Fruit fly (Drosophila melanogaster) whole organism, wandering third instar larva: ENCODE measurements around the gene CG11760.

Experiments
- Abd-B ChIP-seq: fragments of >200 bp; optimal IDR thresholded peaks from 2 replicates; lab custom pipeline; 2017; ENCODE audit warnings: missing biosample characterization, missing genetic modification characterization
- CG32264 ChIP-seq: fragments of 200-800 bp; sonication (Bioruptor generic); optimal IDR thresholded peaks from 2 replicates; lab custom pipeline; 2016; ENCODE audit warnings: missing biosample characterization, missing genetic modification characterization
- CG9705 ChIP-seq: fragments of 200-800 bp; sonication (Bioruptor generic); optimal IDR thresholded peaks from 2 replicates; lab custom pipeline; 2018; ENCODE audit warnings: missing biosample characterization, mild to moderate bottlenecking, missing genetic modification characterization
- CrebA ChIP-seq: fragments of 200-800 bp; sonication (Bioruptor generic); optimal IDR thresholded peaks from 2 replicates; lab custom pipeline; 2016; ENCODE audit warnings: missing biosample characterization, mild to moderate bottlenecking, missing genetic modification characterization, borderline replicate concordance
- Dfd ChIP-seq: fragments of >200 bp; optimal IDR thresholded peaks from 2 replicates; lab custom pipeline; 2017; ENCODE audit warnings: missing biosample characterization, missing genetic modification characterization
- Dif ChIP-seq: fragments of 200-275, 200-300 bp; sonication (Bioruptor generic); optimal IDR thresholded peaks from 2 replicates; lab custom pipeline; 2018; ENCODE audit warnings: missing biosample characterization, missing genetic modification characterization; ENCODE audit not compliant: partially characterized antibody
- GATAd ChIP-seq: sonication (Bioruptor generic); optimal IDR thresholded peaks from 2 replicates; lab custom pipeline; 2016; ENCODE audit warnings: missing biosample characterization, missing genetic modification characterization
- HLH106 ChIP-seq: fragments of 200-800 bp; optimal IDR thresholded peaks from 3 replicates; lab custom pipeline; 2019; ENCODE audit warnings: missing biosample characterization, mild to moderate bottlenecking, missing genetic modification characterization, moderate library complexity
- Hnf4 ChIP-seq: fragments of 200-800 bp; sonication (Bioruptor generic); optimal IDR thresholded peaks from 2 replicates; lab custom pipeline; 2016; ENCODE audit warnings: missing biosample characterization, mild to moderate bottlenecking, missing genetic modification characterization
- Hr78 ChIP-seq: fragments of >200 bp; optimal IDR thresholded peaks from 2 replicates; lab custom pipeline; 2017; ENCODE audit warnings: missing biosample characterization, missing genetic modification characterization
- Hr83 ChIP-seq: fragments of 200-300 bp; sonication (Bioruptor generic); optimal IDR thresholded peaks from 2 replicates; lab custom pipeline; 2016; ENCODE audit warnings: missing biosample characterization, mild to moderate bottlenecking, missing genetic modification characterization, moderate library complexity; ENCODE audit not compliant: poor library complexity, severe bottlenecking
- Mio ChIP-seq: sonication (Bioruptor generic); optimal IDR thresholded peaks from 2 replicates; lab custom pipeline; 2016; ENCODE audit warnings: missing biosample characterization, missing genetic modification characterization
- Myc ChIP-seq: fragments of >200 bp; optimal IDR thresholded peaks from 2 replicates; lab custom pipeline; 2017
- OdsH ChIP-seq: fragments of 200-800 bp; sonication (Bioruptor generic); optimal IDR thresholded peaks from 2 replicates; lab custom pipeline; 2016; ENCODE audit warnings: missing biosample characterization, mild to moderate bottlenecking, missing genetic modification characterization
- Rel ChIP-seq, 2 experiments: fragments of 200-800 bp; sonication (Bioruptor generic) in 1 of 2; optimal IDR thresholded peaks; 2 replicates in 1 of 2; 3 replicates in 1 of 2; lab custom pipeline; 2016 to 2019; ENCODE audit warnings: mild to moderate bottlenecking in 2 of 2, missing biosample characterization in 2 of 2, missing genetic modification characterization in 2 of 2, moderate library complexity in 1 of 2
- Sp1 ChIP-seq: fragments of 200-800 bp; sonication (Bioruptor generic); optimal IDR thresholded peaks from 3 replicates; lab custom pipeline; 2019; ENCODE audit warnings: missing biosample characterization, mild to moderate bottlenecking, missing genetic modification characterization, moderate library complexity
- Vsx2 ChIP-seq: fragments of 200-300, 225-300 bp; sonication (Bioruptor generic); optimal IDR thresholded peaks from 2 replicates; lab custom pipeline; 2018; ENCODE audit warnings: missing biosample characterization, missing genetic modification characterization; ENCODE audit not compliant: partially characterized antibody
- brk ChIP-seq: fragments of 200-800 bp; sonication (Bioruptor generic); optimal IDR thresholded peaks from 2 replicates; lab custom pipeline; 2016; ENCODE audit warnings: missing biosample characterization, mild to moderate bottlenecking, missing genetic modification characterization
- dl ChIP-seq, 2 experiments: fragments of 175-275, 200-275 bp in 1 of 2; fragments of 200-275 bp in 1 of 2; sonication (Bioruptor generic); optimal IDR thresholded peaks; lab custom pipeline; 2018; ENCODE audit warnings: mild to moderate bottlenecking in 2 of 2, missing biosample characterization in 2 of 2, missing genetic modification characterization in 2 of 2, moderate library complexity in 2 of 2; ENCODE audit not compliant: partially characterized antibody in 2 of 2, insufficient read depth in 1 of 2
- dmrt93B ChIP-seq: fragments of 200-800 bp; sonication (Bioruptor generic); optimal IDR thresholded peaks from 2 replicates; lab custom pipeline; 2018; ENCODE audit warnings: missing biosample characterization, mild to moderate bottlenecking, missing genetic modification characterization
- dsf ChIP-seq: sonication (Bioruptor generic); optimal IDR thresholded peaks from 2 replicates; lab custom pipeline; 2016; ENCODE audit warnings: missing biosample characterization, missing genetic modification characterization, borderline replicate concordance
- ey ChIP-seq: fragments of 200-800 bp; sonication (Bioruptor generic); optimal IDR thresholded peaks from 2 replicates; lab custom pipeline; 2016; ENCODE audit warnings: missing biosample characterization, missing genetic modification characterization
- foxo ChIP-seq, 2 experiments: fragments of 200-800 bp; sonication (Bioruptor generic); optimal IDR thresholded peaks; 2 replicates in 1 of 2; 3 replicates in 1 of 2; lab custom pipeline; 2016 to 2017; ENCODE audit warnings: missing biosample characterization in 2 of 2, missing genetic modification characterization in 2 of 2
- h ChIP-seq: fragments of 200-800 bp; sonication (Bioruptor generic); optimal IDR thresholded peaks from 3 replicates; lab custom pipeline; 2016; ENCODE audit warnings: missing biosample characterization, mild to moderate bottlenecking, missing genetic modification characterization
- jim ChIP-seq: fragments of 175-275, 200-325 bp; sonication (Bioruptor generic); optimal IDR thresholded peaks from 2 replicates; lab custom pipeline; 2016; ENCODE audit warnings: missing biosample characterization, mild to moderate bottlenecking, missing genetic modification characterization
- lola ChIP-seq: fragments of >200 bp; optimal IDR thresholded peaks from 2 replicates; lab custom pipeline; 2017; ENCODE audit warnings: missing biosample characterization, missing genetic modification characterization
- pan ChIP-seq: fragments of >200 bp; optimal IDR thresholded peaks from 2 replicates; lab custom pipeline; 2017
- psq ChIP-seq: fragments of 200-800 bp; sonication (Bioruptor generic); optimal IDR thresholded peaks from 3 replicates; lab custom pipeline; 2017; ENCODE audit warnings: missing biosample characterization, mild to moderate bottlenecking, missing genetic modification characterization, moderate library complexity
- rgr ChIP-seq: fragments of 200-800 bp; sonication (Bioruptor generic); optimal IDR thresholded peaks from 3 replicates; lab custom pipeline; 2016; ENCODE audit warnings: missing biosample characterization, mild to moderate bottlenecking, missing genetic modification characterization
- sv ChIP-seq: fragments of 200-800 bp; sonication (Bioruptor generic); optimal IDR thresholded peaks from 3 replicates; lab custom pipeline; 2016; ENCODE audit warnings: missing biosample characterization, missing genetic modification characterization
- tai ChIP-seq: sonication (Bioruptor generic); optimal IDR thresholded peaks from 2 replicates; lab custom pipeline; 2016; ENCODE audit warnings: missing biosample characterization, missing genetic modification characterization
- usp ChIP-seq: fragments of >200 bp; optimal IDR thresholded peaks from 2 replicates; lab custom pipeline; 2017; ENCODE audit warnings: missing biosample characterization, missing genetic modification characterization
- woc ChIP-seq: sonication (Bioruptor generic); optimal IDR thresholded peaks from 2 replicates; lab custom pipeline; 2016; ENCODE audit warnings: missing biosample characterization, mild to moderate bottlenecking, missing genetic modification characterization

CG11760 gene

DNA sequence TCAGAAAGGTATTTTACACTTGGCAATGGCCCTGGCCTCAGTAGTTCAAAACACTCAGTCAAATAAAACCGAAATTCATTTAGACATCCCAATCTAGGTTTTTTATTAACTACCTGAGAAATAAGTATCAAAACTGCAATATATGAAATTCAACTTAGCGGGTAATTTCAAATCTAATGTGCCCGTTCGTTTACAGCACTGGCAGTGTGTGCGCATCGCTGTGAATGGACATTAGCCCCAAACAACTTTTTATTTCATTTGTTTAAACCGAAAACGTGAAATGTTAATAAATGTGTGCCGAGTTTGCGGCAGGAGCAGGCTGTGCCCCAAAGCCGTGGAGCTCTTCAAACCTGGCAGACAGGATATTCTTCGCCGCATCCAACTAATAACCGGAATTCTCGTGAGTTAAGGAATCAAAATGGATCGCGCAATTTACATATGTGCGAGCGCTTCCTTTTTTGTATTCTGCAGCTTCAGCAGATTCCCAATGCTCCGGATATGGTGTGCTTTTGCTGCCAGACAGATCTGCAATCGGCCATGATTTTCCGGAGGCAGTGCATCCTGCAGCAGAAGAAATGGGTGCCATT, 4.1 kb downstream of the CG11760 start, which contains the start of gene nom:
Gene nom (plus strand): TSS at position 213 of the 587 bp plus-strand sequence.
- TF ChIP-seq pan (lab: Kevin White, UChicago) (no peak), dl (GFP tag; optimal IDR thresholded peaks at IDR 0.05; lab: Kevin White, UChicago; ENCODE audit: insufficient read depth in 1 of 2, partially characterized antibody in 2 of 2) (no peak), Rel (GFP tag; optimal IDR thresholded peaks at IDR 0.05; lab: Kevin White, UChicago) (no peak), Rel (tag; optimal IDR thresholded peaks at IDR 0.05; lab: Kevin White, UChicago) (peak; percentile 77), Myc (lab: Kevin White, UChicago) (no peak), Hnf4 (GFP tag; lab: Kevin White, UChicago) (no peak), Vsx2 (no peak), rgr (GFP tag; lab: Kevin White, UChicago) (no peak)
- TF ChIP-seq, all 38 proteins: peak for 1

DNA sequence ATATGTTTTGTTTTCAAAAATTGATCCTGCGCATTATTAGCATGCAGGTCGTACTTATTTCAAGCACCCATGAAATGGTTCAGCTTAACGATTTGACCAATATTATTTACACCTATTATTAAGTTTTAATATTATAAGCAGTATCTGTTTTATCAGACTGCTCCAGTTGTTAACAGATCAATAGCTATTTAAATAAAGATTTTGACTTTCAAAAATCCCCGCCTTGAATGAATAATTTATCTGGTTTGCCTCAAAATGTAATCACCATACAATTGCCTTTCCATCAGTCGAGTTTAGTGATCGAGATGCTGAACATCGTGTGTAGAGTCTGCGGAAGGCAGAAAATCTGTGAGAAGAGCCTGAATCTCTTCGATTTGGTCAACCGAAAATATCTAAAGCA, 6.2 kb downstream of the CG11760 start, which contains the start of gene ouib:
Gene ouib (plus strand): TSS at position 301 of the 400 bp plus-strand sequence.
- TF ChIP-seq jim (GFP tag; lab: Kevin White, UChicago) (no peak), rgr (GFP tag; lab: Kevin White, UChicago) (no peak), Abd-B (no peak), Vsx2 (no peak), dmrt93B (GFP tag; lab: Kevin White, UChicago) (no peak), Hnf4 (GFP tag; lab: Kevin White, UChicago) (no peak), Mio (GFP tag; lab: Kevin White, UChicago) (no peak), CrebA (GFP tag; lab: Kevin White, UChicago) (no peak), brk (GFP tag; lab: Kevin White, UChicago) (no peak), GATAd (no peak), psq (no peak), ey (GFP tag; lab: Kevin White, UChicago) (no peak), Sp1 (GFP tag; lab: Kevin White, UChicago) (no peak), Dif (GFP tag; lab: Kevin White, UChicago) (no peak), woc (GFP tag; lab: Kevin White, UChicago) (no peak)
- TF ChIP-seq, all 38 proteins: peak for 0

DNA sequence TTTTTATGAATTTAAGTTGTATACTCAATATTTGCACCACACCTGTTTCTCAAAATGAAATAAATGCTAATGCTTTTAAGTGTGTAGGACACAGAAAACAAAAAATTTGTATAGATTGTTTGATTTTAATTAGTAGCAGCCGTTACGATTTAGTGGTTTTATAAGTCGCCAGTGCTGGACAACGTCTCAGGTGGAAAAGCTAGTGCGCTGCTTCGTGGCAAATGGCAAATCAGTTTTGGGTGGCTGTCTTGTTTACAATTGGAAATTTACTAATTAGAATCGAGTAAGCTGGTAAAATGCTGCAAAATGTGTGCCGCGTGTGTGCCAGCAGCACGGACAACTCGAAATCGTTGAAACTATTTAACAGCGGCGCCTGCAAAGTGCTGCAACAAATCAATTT, 7.6 kb downstream of the CG11760 start, which contains the start of gene CG8159:
Gene CG8159 (plus strand): TSS at position 223 of the 400 bp plus-strand sequence.
- TF ChIP-seq Hr78 (GFP tag; lab: Kevin White, UChicago): no peak
- TF ChIP-seq pan (lab: Kevin White, UChicago): no peak
- no peak for TF ChIP-seq Abd-B
- TF ChIP-seq h (GFP tag; lab: Kevin White, UChicago): no peak
- TF ChIP-seq CG9705 (GFP tag; lab: Kevin White, UChicago): no peak
- TF ChIP-seq lola (GFP tag; lab: Kevin White, UChicago): no peak
- TF ChIP-seq tai (GFP tag; lab: Kevin White, UChicago): no peak
- peak; percentile 79 for TF ChIP-seq Hr83 (GFP tag; lab: Kevin White, UChicago)
- no peak for TF ChIP-seq woc (GFP tag; lab: Kevin White, UChicago)
- no peak for TF ChIP-seq Myc (lab: Kevin White, UChicago)
- TF ChIP-seq dsf (GFP tag; lab: Kevin White, UChicago): no peak
- TF ChIP-seq Rel (GFP tag; optimal IDR thresholded peaks at IDR 0.05; lab: Kevin White, UChicago): no peak
- TF ChIP-seq Rel (tag; optimal IDR thresholded peaks at IDR 0.05; lab: Kevin White, UChicago): peak; percentile 97
- no peak for TF ChIP-seq foxo (GFP tag; optimal IDR thresholded peaks at IDR 0.05; lab: Kevin White, UChicago)
- TF ChIP-seq Mio (GFP tag; lab: Kevin White, UChicago): no peak
- no peak for TF ChIP-seq dl (GFP tag; optimal IDR thresholded peaks at IDR 0.05; lab: Kevin White, UChicago; ENCODE audit: insufficient read depth in 1 of 2, partially characterized antibody in 2 of 2)
- no peak for TF ChIP-seq Dfd (GFP tag; lab: Kevin White, UChicago)
- TF ChIP-seq CG32264 (GFP tag; lab: Kevin White, UChicago): no peak
- TF ChIP-seq sv (GFP tag; lab: Kevin White, UChicago): no peak
- TF ChIP-seq psq: no peak
- no peak for TF ChIP-seq GATAd
- TF ChIP-seq dmrt93B (GFP tag; lab: Kevin White, UChicago): no peak
- peak; percentile 18 for TF ChIP-seq ey (GFP tag; lab: Kevin White, UChicago)
- no peak for TF ChIP-seq brk (GFP tag; lab: Kevin White, UChicago)
- TF ChIP-seq Sp1 (GFP tag; lab: Kevin White, UChicago): no peak
- no peak for TF ChIP-seq Hnf4 (GFP tag; lab: Kevin White, UChicago)
- no peak for TF ChIP-seq usp (GFP tag; lab: Kevin White, UChicago)
- TF ChIP-seq HLH106 (tag; lab: Kevin White, UChicago): no peak
- TF ChIP-seq OdsH (GFP tag; lab: Kevin White, UChicago): peak; percentile 1
